Fruit fly (Drosophila melanogaster) whole organism, embryonic: ENCODE data around the gene Blm.
A peak's percentile ranks its signal among the peaks of the same experiment; 100 is the strongest.

Experiments used
- Asciz ChIP-seq: fragments of 200-800 bp; sonication (Bioruptor generic); optimal IDR thresholded peaks from 2 replicates; lab custom pipeline; 2017; ENCODE audit warnings: missing biosample characterization, mild to moderate bottlenecking, missing genetic modification characterization, missing genetic modification reagents
- Atf-2 ChIP-seq: fragments of 200-800 bp; sonication (Bioruptor generic); optimal IDR thresholded peaks from 2 replicates; lab custom pipeline; 2016; ENCODE audit warnings: missing biosample characterization, missing genetic modification characterization
- Atf3 ChIP-seq: fragments of 200-800 bp; sonication (Bioruptor generic); optimal IDR thresholded peaks from 3 replicates; lab custom pipeline; 2016; ENCODE audit warnings: missing biosample characterization, missing genetic modification characterization
- Atf6 ChIP-seq: fragments of 200-800 bp; sonication (Bioruptor generic); IDR thresholded peaks from 2 replicates; pipeline ENCODE4 v1.3.6; 2022; ENCODE audit warnings: missing biosample characterization, missing genetic modification characterization
- BtbVII ChIP-seq: fragments of 200-800 bp; sonication (Bioruptor generic); optimal IDR thresholded peaks from 3 replicates; lab custom pipeline; 2017; ENCODE audit warnings: missing biosample characterization, mild to moderate bottlenecking, missing genetic modification characterization
- CG1024 ChIP-seq: fragments of 200-800 bp; sonication (Bioruptor generic); IDR thresholded peaks from 2 replicates; pipeline ENCODE4 v1.3.6; 2022; ENCODE audit warnings: missing biosample characterization, missing genetic modification characterization
- CG11504 ChIP-seq: fragments of 200-800 bp; sonication (Bioruptor generic); optimal IDR thresholded peaks from 3 replicates; lab custom pipeline; 2019; ENCODE audit warnings: missing biosample characterization, mild to moderate bottlenecking, missing genetic modification characterization, moderate library complexity
- CG12299 ChIP-seq: fragments of 200-800 bp; sonication (Bioruptor generic); optimal IDR thresholded peaks from 2 replicates; lab custom pipeline; 2018; ENCODE audit warnings: missing biosample characterization, mild to moderate bottlenecking, missing genetic modification characterization
- CG12769 ChIP-seq: fragments of 200-800 bp; sonication (Bioruptor generic); optimal IDR thresholded peaks from 2 replicates; lab custom pipeline; 2019; ENCODE audit warnings: missing biosample characterization, mild to moderate bottlenecking, missing genetic modification characterization, moderate library complexity
- CG13296 ChIP-seq: fragments of 200-800 bp; sonication (Bioruptor generic); optimal IDR thresholded peaks from 3 replicates; lab custom pipeline; 2018; ENCODE audit warnings: missing biosample characterization, mild to moderate bottlenecking, missing genetic modification characterization
- CG13624 ChIP-seq: fragments of 200-800 bp; sonication (Bioruptor generic); optimal IDR thresholded peaks from 2 replicates; lab custom pipeline; 2016; ENCODE audit warnings: missing biosample characterization, missing genetic modification characterization
- CG15269 ChIP-seq: fragments of 200-800 bp; sonication (Bioruptor generic); optimal IDR thresholded peaks from 2 replicates; lab custom pipeline; 2018; ENCODE audit warnings: missing biosample characterization, mild to moderate bottlenecking, missing genetic modification characterization, moderate library complexity
- CG17359 ChIP-seq: fragments of 200-800 bp; sonication (Bioruptor generic); optimal IDR thresholded peaks from 3 replicates; lab custom pipeline; 2018; ENCODE audit warnings: missing biosample characterization, mild to moderate bottlenecking, missing genetic modification characterization, moderate library complexity
- CG17385 ChIP-seq: fragments of 200-800 bp; sonication (Bioruptor generic); optimal IDR thresholded peaks from 3 replicates; lab custom pipeline; 2018; ENCODE audit warnings: missing biosample characterization, mild to moderate bottlenecking, missing genetic modification characterization
- CG17802 ChIP-seq: fragments of 200-800 bp; sonication (Bioruptor generic); optimal IDR thresholded peaks from 2 replicates; lab custom pipeline; 2018; ENCODE audit warnings: missing biosample characterization, mild to moderate bottlenecking, missing genetic modification characterization, moderate library complexity
- CG17829 ChIP-seq: fragments of 200-800 bp; optimal IDR thresholded peaks from 2 replicates; lab custom pipeline; 2019; ENCODE audit warnings: missing biosample characterization, mild to moderate bottlenecking, missing genetic modification characterization, moderate library complexity
- CG2129 ChIP-seq: fragments of 200-800 bp; sonication (Bioruptor generic); IDR thresholded peaks from 2 replicates; pipeline ENCODE4 v1.3.6; 2022; ENCODE audit warnings: missing biosample characterization, missing genetic modification characterization; ENCODE audit not compliant: partially characterized antibody
- CG6683 ChIP-seq: fragments of 200-800 bp; sonication (Bioruptor generic); optimal IDR thresholded peaks from 2 replicates; lab custom pipeline; 2017; ENCODE audit warnings: missing biosample characterization, mild to moderate bottlenecking, missing genetic modification characterization, missing genetic modification reagents
- CG7372 ChIP-seq: fragments of 200-800 bp; sonication (Bioruptor generic); IDR thresholded peaks from 2 replicates; pipeline ENCODE4 v1.3.6; 2022; ENCODE audit warnings: missing biosample characterization, missing genetic modification characterization
- CG7556 ChIP-seq: fragments of 200-800 bp; sonication (Bioruptor generic); optimal IDR thresholded peaks from 2 replicates; lab custom pipeline; 2017; ENCODE audit warnings: missing biosample characterization, mild to moderate bottlenecking, missing genetic modification characterization
- CG7839 ChIP-seq: fragments of 200-800 bp; sonication (Bioruptor generic); optimal IDR thresholded peaks from 3 replicates; lab custom pipeline; 2018; ENCODE audit warnings: missing biosample characterization, mild to moderate bottlenecking, missing genetic modification characterization, moderate library complexity
- CG8290 ChIP-seq, 3 experiments: fragments of 200-800 bp; sonication (Bioruptor generic); optimal IDR thresholded peaks; 2 replicates each; lab custom pipeline; 2016 to 2019; ENCODE audit warnings: missing biosample characterization in 3 of 3, missing genetic modification characterization in 3 of 3, mild to moderate bottlenecking in 2 of 3, moderate library complexity in 1 of 3
- CG9437 ChIP-seq: fragments of 200-800 bp; sonication (Bioruptor generic); optimal IDR thresholded peaks from 2 replicates; lab custom pipeline; 2018; ENCODE audit warnings: missing biosample characterization, mild to moderate bottlenecking, missing genetic modification characterization
- CHES-1-like ChIP-seq: fragments of 200-800 bp; sonication (Bioruptor generic); optimal IDR thresholded peaks from 2 replicates; lab custom pipeline; 2016; ENCODE audit warnings: missing biosample characterization, missing genetic modification characterization
- Chrac-16 ChIP-seq: fragments of 200-800 bp; sonication (Bioruptor generic); optimal IDR thresholded peaks from 3 replicates; lab custom pipeline; 2016; ENCODE audit warnings: missing biosample characterization, missing genetic modification characterization
- Dip3 ChIP-seq: fragments of 200-800 bp; sonication (Bioruptor generic); optimal IDR thresholded peaks from 3 replicates; lab custom pipeline; 2016; ENCODE audit warnings: missing biosample characterization, missing genetic modification characterization
- Mad ChIP-seq: fragments of 200-800 bp; sonication (Bioruptor generic); optimal IDR thresholded peaks from 2 replicates; lab custom pipeline; 2016; ENCODE audit warnings: missing biosample characterization, missing genetic modification characterization
- Max ChIP-seq: fragments of 200-800 bp; sonication (Bioruptor generic); optimal IDR thresholded peaks from 2 replicates; lab custom pipeline; 2016; ENCODE audit warnings: missing biosample characterization, mild to moderate bottlenecking, missing genetic modification characterization
- Myb ChIP-seq: fragments of 200-800 bp; sonication (Bioruptor generic); optimal IDR thresholded peaks from 2 replicates; lab custom pipeline; 2016; ENCODE audit warnings: missing biosample characterization, missing genetic modification characterization
- Optix ChIP-seq: fragments of 200-800 bp; sonication (Bioruptor generic); IDR thresholded peaks from 3 replicates; pipeline ENCODE4 v1.3.6; 2022; ENCODE audit warnings: missing biosample characterization, missing genetic modification characterization
- Six4 ChIP-seq: fragments of 200-800 bp; sonication (Bioruptor generic); optimal IDR thresholded peaks from 2 replicates; lab custom pipeline; 2016; ENCODE audit warnings: missing biosample characterization, missing genetic modification characterization
- ab ChIP-seq: fragments of 200-800 bp; sonication (Bioruptor generic); optimal IDR thresholded peaks from 2 replicates; lab custom pipeline; 2016; ENCODE audit warnings: missing biosample characterization, missing genetic modification characterization
- al ChIP-seq: fragments of 200-800 bp; sonication (Bioruptor generic); IDR thresholded peaks from 2 replicates; pipeline ENCODE4 v1.3.6; 2022; ENCODE audit warnings: missing biosample characterization, missing genetic modification characterization
- ara ChIP-seq: fragments of 200-800 bp; sonication (Bioruptor generic); IDR thresholded peaks from 2 replicates; pipeline ENCODE4 v1.3.6; 2022; ENCODE audit warnings: missing biosample characterization, missing genetic modification characterization
- bab2 ChIP-seq: fragments of 200-800 bp; sonication (Bioruptor generic); optimal IDR thresholded peaks from 2 replicates; lab custom pipeline; 2016; ENCODE audit warnings: missing biosample characterization, missing genetic modification characterization
- cato ChIP-seq: fragments of 200-800 bp; sonication (Bioruptor generic); optimal IDR thresholded peaks from 2 replicates; lab custom pipeline; 2016; ENCODE audit warnings: missing biosample characterization, missing genetic modification characterization, borderline replicate concordance
- chif ChIP-seq, 2 experiments: fragments of 200-800 bp; sonication (Bioruptor generic); optimal IDR thresholded peaks; 3 replicates each; lab custom pipeline; 2016; ENCODE audit warnings: missing biosample characterization in 2 of 2, missing genetic modification characterization in 2 of 2
- eve ChIP-seq, 2 experiments: fragments of >200 bp; optimal IDR thresholded peaks; 2 replicates each; lab custom pipeline; 2017; ENCODE audit warnings: missing biosample characterization in 2 of 2, missing genetic modification characterization in 2 of 2
- kah ChIP-seq: fragments of 200-800 bp; sonication (Bioruptor generic); optimal IDR thresholded peaks from 2 replicates; lab custom pipeline; 2018; ENCODE audit warnings: missing biosample characterization, mild to moderate bottlenecking, missing genetic modification characterization
- mirr ChIP-seq: fragments of 200-800 bp; sonication (Bioruptor generic); optimal IDR thresholded peaks from 3 replicates; lab custom pipeline; 2018; ENCODE audit warnings: missing biosample characterization, mild to moderate bottlenecking, missing genetic modification characterization
- nau ChIP-seq: fragments of 200-800 bp; sonication (Bioruptor generic); optimal IDR thresholded peaks from 3 replicates; lab custom pipeline; 2017; ENCODE audit warnings: missing biosample characterization, mild to moderate bottlenecking, missing genetic modification characterization, missing genetic modification reagents
- nom ChIP-seq: fragments of 200-800 bp; sonication (Bioruptor generic); optimal IDR thresholded peaks from 2 replicates; lab custom pipeline; 2017; ENCODE audit warnings: missing biosample characterization, missing genetic modification characterization, mild to moderate bottlenecking, moderate library complexity, missing genetic modification reagents
- odd ChIP-seq: fragments of 200-800 bp; sonication (Bioruptor generic); optimal IDR thresholded peaks from 2 replicates; lab custom pipeline; 2017; ENCODE audit warnings: missing biosample characterization, mild to moderate bottlenecking, missing genetic modification characterization
- onecut ChIP-seq: fragments of 200-800 bp; sonication (Bioruptor generic); IDR thresholded peaks from 2 replicates; pipeline ENCODE4 v1.3.6; 2022; ENCODE audit warnings: missing biosample characterization, missing genetic modification characterization
- pros ChIP-seq: fragments of 200-800 bp; sonication (Bioruptor generic); optimal IDR thresholded peaks from 3 replicates; lab custom pipeline; 2019; ENCODE audit warnings: missing biosample characterization, mild to moderate bottlenecking, missing genetic modification characterization, moderate library complexity
- ranshi ChIP-seq: fragments of 200-800 bp; sonication (Bioruptor generic); IDR thresholded peaks from 2 replicates; pipeline ENCODE4 v1.3.6; 2022; ENCODE audit warnings: missing biosample characterization, missing genetic modification characterization
- rib ChIP-seq: fragments of 200-800 bp; sonication (Bioruptor generic); IDR thresholded peaks from 2 replicates; pipeline ENCODE4 v1.3.6; 2022; ENCODE audit warnings: missing biosample characterization, missing genetic modification characterization
- run ChIP-seq: fragments of 200-800 bp; sonication (Bioruptor generic); optimal IDR thresholded peaks from 3 replicates; lab custom pipeline; 2018; ENCODE audit warnings: missing biosample characterization, mild to moderate bottlenecking, missing genetic modification characterization
- shn ChIP-seq: fragments of 200-800 bp; sonication (Bioruptor generic); optimal IDR thresholded peaks from 3 replicates; lab custom pipeline; 2016; ENCODE audit warnings: missing biosample characterization, missing genetic modification characterization
- yki ChIP-seq: fragments of >200 bp; optimal IDR thresholded peaks from 3 replicates; lab custom pipeline; 2018

Gene Blm

DNA sequence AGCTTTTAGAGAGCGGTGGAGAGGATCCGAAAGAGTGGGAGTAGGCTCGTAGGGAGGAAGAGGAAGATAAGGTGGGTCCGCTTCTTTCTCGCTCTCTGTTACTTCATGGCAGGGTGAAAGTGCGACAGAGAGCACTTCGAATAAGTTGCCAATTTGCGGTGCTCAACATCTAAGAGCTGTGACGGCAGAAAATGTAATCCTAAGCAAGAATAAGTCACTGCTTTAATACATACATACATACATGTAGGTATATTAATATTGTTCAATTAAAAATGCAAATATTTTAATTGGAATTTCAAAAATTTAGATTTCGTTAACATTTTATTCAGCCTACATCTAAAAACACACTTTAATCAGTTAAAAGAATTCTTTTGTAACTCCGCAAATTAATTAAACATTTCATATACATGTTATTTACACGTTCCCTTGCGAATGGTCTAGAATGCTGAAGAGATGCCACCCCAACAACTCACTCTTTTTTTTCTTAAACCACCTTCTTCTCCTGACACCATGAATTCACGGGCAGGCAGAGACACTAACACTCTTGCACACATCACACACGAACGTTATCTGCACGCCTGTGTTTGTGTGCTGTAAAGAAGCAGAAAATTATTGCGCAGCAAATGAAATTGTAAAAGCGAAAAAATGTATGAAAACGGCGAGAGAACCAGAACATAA is 17.1 kb upstream of the Blm start (continued):
- TF ChIP-seq Max (GFP tag; lab: Kevin White, UChicago), result no peak
- TF ChIP-seq eve (GFP tag; optimal IDR thresholded peaks at IDR 0.05; lab: Kevin White, UChicago), result peak in 1 of 2 experiments; percentile 78
- TF ChIP-seq CG6683 (GFP tag; lab: Kevin White, UChicago), result no peak
- TF ChIP-seq Myb (GFP tag; lab: Kevin White, UChicago), result no peak
- no peak for TF ChIP-seq CG17359 (tag; lab: Kevin White, UChicago)
- TF ChIP-seq CG13624 (GFP tag; lab: Kevin White, UChicago), result peak; percentile 94
- peak; percentile 34 for TF ChIP-seq BtbVII (GFP tag; lab: Kevin White, UChicago)
- TF ChIP-seq onecut (GFP tag; lab: Robert Waterston, UW), result peak; percentile 10; the same call in 1 of the 2 replicates
- peak; percentile 1 for TF ChIP-seq nau (GFP tag; lab: Kevin White, UChicago)
- no peak for TF ChIP-seq ab (GFP tag; lab: Kevin White, UChicago)
- TF ChIP-seq odd, result no peak
- TF ChIP-seq chif (GFP tag; optimal IDR thresholded peaks at IDR 0.05; lab: Kevin White, UChicago), result no peak
- TF ChIP-seq CG17802 (tag; lab: Kevin White, UChicago), result no peak
- TF ChIP-seq nom, result peak; percentile 82
- TF ChIP-seq Mad, result no peak
- peak; percentile 5 for TF ChIP-seq kah (GFP tag; lab: Kevin White, UChicago)
- TF ChIP-seq CG12769 (tag; lab: Kevin White, UChicago), result peak; percentile 41
- TF ChIP-seq Atf3 (GFP tag; lab: Kevin White, UChicago), result no peak
- peak; percentile 26 for TF ChIP-seq CG12299 (tag; lab: Kevin White, UChicago)
- no peak for TF ChIP-seq Atf6 (GFP tag; lab: Robert Waterston, UW)
- peak; percentile 38 for TF ChIP-seq CG17829 (tag; lab: Kevin White, UChicago)
- peak; percentile 26 for TF ChIP-seq CG9437 (GFP tag; lab: Kevin White, UChicago)
- no peak for TF ChIP-seq Optix
- no peak for TF ChIP-seq Asciz
- peak; percentile 62 for TF ChIP-seq CG7556 (GFP tag; lab: Kevin White, UChicago)
- no peak for TF ChIP-seq ara (GFP tag; lab: Robert Waterston, UW)
- TF ChIP-seq CG2129 (GFP tag; lab: Robert Waterston, UW), result no peak
- no peak for TF ChIP-seq run (tag; lab: Kevin White, UChicago)
- TF ChIP-seq bab2 (GFP tag; lab: Kevin White, UChicago), result no peak
- TF ChIP-seq al (GFP tag; lab: Robert Waterston, UW), result no peak
- no peak for TF ChIP-seq cato (GFP tag; lab: Kevin White, UChicago)
- no peak for TF ChIP-seq CG7372
- no peak for TF ChIP-seq Six4 (GFP tag; lab: Kevin White, UChicago)
- TF ChIP-seq Atf-2 (GFP tag; lab: Kevin White, UChicago), result no peak
- TF ChIP-seq CG11504, result no peak
- no peak for TF ChIP-seq rib (GFP tag; lab: Robert Waterston, UW)
- no peak for TF ChIP-seq Dip3 (GFP tag; lab: Kevin White, UChicago)
- no peak for TF ChIP-seq CG8290 (GFP tag; optimal IDR thresholded peaks at IDR 0.05; lab: Kevin White, UChicago)
- TF ChIP-seq CG8290 (tag; optimal IDR thresholded peaks at IDR 0.05; lab: Kevin White, UChicago), result peak in 1 of 2 experiments; percentile 52
- TF ChIP-seq CHES-1-like, result no peak
- peak; percentile 23 for TF ChIP-seq yki (lab: Kevin White, UChicago)
- no peak for TF ChIP-seq CG15269
- no peak for TF ChIP-seq shn (GFP tag; lab: Kevin White, UChicago)
- peak; percentile 38 for TF ChIP-seq CG7839 (tag; lab: Kevin White, UChicago)
- peak; percentile 92 for TF ChIP-seq CG17385 (GFP tag; lab: Kevin White, UChicago)
- TF ChIP-seq CG1024 (GFP tag; lab: Robert Waterston, UW), result no peak
- no peak for TF ChIP-seq ranshi (GFP tag; lab: Robert Waterston, UW)
- no peak for TF ChIP-seq Chrac-16 (GFP tag; lab: Kevin White, UChicago)
- peak; percentile 54 for TF ChIP-seq mirr (GFP tag; lab: Kevin White, UChicago)
- TF ChIP-seq pros, result peak; percentile 19
- TF ChIP-seq CG13296 (GFP tag; lab: Kevin White, UChicago), result peak; percentile 29
